Fruit fly (Drosophila melanogaster) whole organism: ENCODE data around the gene qtc.

Experiments
- CG8478 ChIP-seq: fragments of >200 bp; optimal IDR thresholded peaks from 2 replicates; lab custom pipeline; 2018; ENCODE audit warnings: inconsistent platforms
- EcR ChIP-seq, 2 experiments: fragments of >200 bp; optimal IDR thresholded peaks; 2 replicates each; lab custom pipeline; 2017; ENCODE audit warnings: missing biosample characterization in 2 of 2, missing genetic modification characterization in 2 of 2, missing genetic modification reagents in 2 of 2
- pan ChIP-seq: fragments of >200 bp; optimal IDR thresholded peaks from 2 replicates; lab custom pipeline; 2017
- psq ChIP-seq: fragments of >200 bp; optimal IDR thresholded peaks from 2 replicates; lab custom pipeline; 2017
- usp ChIP-seq: fragments of >200 bp; optimal IDR thresholded peaks from 2 replicates; lab custom pipeline; 2017; ENCODE audit warnings: missing biosample characterization, missing genetic modification characterization, mixed read lengths

DNA sequence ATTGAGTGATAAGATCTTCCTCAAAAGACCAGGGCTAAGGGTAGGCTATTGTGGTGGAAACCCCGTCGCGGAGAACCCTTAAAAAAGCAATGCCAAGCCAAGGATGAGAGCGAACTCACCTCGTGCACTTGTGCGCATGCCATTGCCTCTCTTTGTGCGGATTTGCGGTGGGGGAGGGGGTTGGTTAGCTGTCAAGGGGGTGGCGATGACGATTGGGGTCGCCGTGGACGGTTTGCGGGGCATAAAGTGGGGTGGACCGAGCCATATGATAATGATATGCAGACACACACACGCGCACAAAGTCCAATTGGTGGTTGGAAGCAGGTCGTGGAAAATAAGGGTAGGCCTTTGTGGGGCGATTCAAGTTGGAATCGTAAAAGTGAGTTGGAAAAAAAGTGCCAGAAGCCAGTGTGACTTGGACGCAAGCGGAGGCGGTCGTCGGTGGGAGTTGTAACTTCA is 23.2 kb upstream of the qtc start, which contains the start of the genes CG14042 and SP555:
- TF ChIP-seq CG8478 (lab: Kevin White, UChicago), result no peak
- TF ChIP-seq usp, result no peak
- TF ChIP-seq pan (lab: Kevin White, UChicago), result no peak
- no peak for TF ChIP-seq psq (lab: Kevin White, UChicago)
- TF ChIP-seq EcR (GFP tag; optimal IDR thresholded peaks at IDR 0.05; lab: Kevin White, UChicago), result no peak
